Worm (Caenorhabditis elegans): ENCODE data around the gene F55D1.1.
A peak's percentile ranks its signal among the peaks of the same experiment; 100 is the strongest.

The F55D1.1 gene

ce11 chrX:5450773-5451447 lies 38.7 kb upstream of the F55D1.1 start, which contains the start of gene C25F6.6:
Gene C25F6.6 (minus strand): TSS chrX:5450823.
- no peak for TF ChIP-seq hlh-15 (tag; optimal IDR thresholded peaks at IDR 0.05)
- no peak for TF ChIP-seq C08G9.2 (tag; optimal IDR thresholded peaks at IDR 0.05)
- TF ChIP-seq elt-4 (tag; optimal IDR thresholded peaks at IDR 0.05) = no peak
- TF ChIP-seq hlh-13 (GFP tag; optimal IDR thresholded peaks at IDR 0.05) = no peak
- TF ChIP-seq ceh-48 (tag; optimal IDR thresholded peaks at IDR 0.05) = no peak
- TF ChIP-seq tbx-7 (tag; optimal IDR thresholded peaks at IDR 0.05) = no peak
- TF ChIP-seq ahr-1 (tag; optimal IDR thresholded peaks at IDR 0.05) = no peak
- no peak for TF ChIP-seq eyg-1 (tag; optimal IDR thresholded peaks at IDR 0.05)
- no peak for TF ChIP-seq ceh-30 (tag; optimal IDR thresholded peaks at IDR 0.05)

- TF ChIP-seq ceh-48 (tag; optimal IDR thresholded peaks at IDR 0.05) (no peak), elt-4 (tag; optimal IDR thresholded peaks at IDR 0.05) (no peak), pax-1 (tag; optimal IDR thresholded peaks at IDR 0.05) (no peak), C08G9.2 (tag; optimal IDR thresholded peaks at IDR 0.05) (no peak)
Observed at ce11 chrX:5451706-5452105, 37.9 kb upstream of the F55D1.1 start.

- TF ChIP-seq elt-2 (tag; optimal IDR thresholded peaks at IDR 0.05) (peak; percentile 61), pros-1 (tag; optimal IDR thresholded peaks at IDR 0.05) (no peak)
Observed at ce11 chrX:5455107-5455506, 34.5 kb upstream of the F55D1.1 start.

ce11 chrX:5457184-5457583 lies 32.5 kb upstream of the F55D1.1 start:
- no peak for TF ChIP-seq elt-4 (tag; optimal IDR thresholded peaks at IDR 0.05)
- no peak for TF ChIP-seq unc-42 (tag; optimal IDR thresholded peaks at IDR 0.05)
- no peak for TF ChIP-seq syd-9 (tag; optimal IDR thresholded peaks at IDR 0.05)
- no peak for TF ChIP-seq nhr-11 (tag; optimal IDR thresholded peaks at IDR 0.05)
- TF ChIP-seq Y22D7AL.16 (tag; optimal IDR thresholded peaks at IDR 0.05) = no peak
- no peak for TF ChIP-seq sox-4 (tag; optimal IDR thresholded peaks at IDR 0.05)
- TF ChIP-seq madf-2 (tag; optimal IDR thresholded peaks at IDR 0.05) = no peak
- no peak for TF ChIP-seq lim-6 (tag; optimal IDR thresholded peaks at IDR 0.05)
- no peak for TF ChIP-seq eyg-1 (tag; optimal IDR thresholded peaks at IDR 0.05)
- no peak for TF ChIP-seq ceh-30 (tag; optimal IDR thresholded peaks at IDR 0.05)
- no peak for TF ChIP-seq pha-4 (tag; optimal IDR thresholded peaks at IDR 0.05)
- no peak for TF ChIP-seq tbx-7 (tag; optimal IDR thresholded peaks at IDR 0.05)
- no peak for TF ChIP-seq ceh-14 (tag; optimal IDR thresholded peaks at IDR 0.05)
- no peak for TF ChIP-seq tbx-2 (tag; optimal IDR thresholded peaks at IDR 0.05)
- TF ChIP-seq ceh-31 (tag; optimal IDR thresholded peaks at IDR 0.05) = no peak
- TF ChIP-seq fkh-6 (tag; optimal IDR thresholded peaks at IDR 0.05) = no peak

ce11 chrX:5458043-5458442 lies 31.6 kb upstream of the F55D1.1 start:
- TF ChIP-seq tbx-7 (tag; optimal IDR thresholded peaks at IDR 0.05) (no peak), nhr-232 (tag; optimal IDR thresholded peaks at IDR 0.05) (no peak), dve-1 (tag; optimal IDR thresholded peaks at IDR 0.05) (no peak), che-1 (tag; optimal IDR thresholded peaks at IDR 0.05) (no peak), ahr-1 (tag; optimal IDR thresholded peaks at IDR 0.05) (no peak), ceh-6 (GFP tag; optimal IDR thresholded peaks at IDR 0.05) (no peak), ztf-16 (tag; optimal IDR thresholded peaks at IDR 0.05) (no peak), tbx-2 (tag; optimal IDR thresholded peaks at IDR 0.05) (no peak), ceh-2 (tag; optimal IDR thresholded peaks at IDR 0.05) (no peak), Y22D7AL.16 (tag; optimal IDR thresholded peaks at IDR 0.05) (no peak), madf-2 (tag; optimal IDR thresholded peaks at IDR 0.05) (no peak), dmd-4 (tag; optimal IDR thresholded peaks at IDR 0.05; ENCODE audit: borderline replicate concordance) (no peak), elt-2 (tag; optimal IDR thresholded peaks at IDR 0.05) (no peak), ceh-45 (GFP tag; IDR thresholded peaks at IDR 0.05) (no peak), pat-9 (tag; optimal IDR thresholded peaks at IDR 0.05) (no peak), hlh-15 (tag; optimal IDR thresholded peaks at IDR 0.05) (no peak)
